Worm (Caenorhabditis elegans) whole organism, late embryonic: ENCODE data around the gene sre-29.
A peak's percentile ranks its signal among the peaks of the same experiment; 100 is the strongest.

Experiments used
- C38D4.7 ChIP-seq: fragments of 200-800 bp; sonication (Bioruptor generic); optimal IDR thresholded peaks from 2 replicates; lab custom pipeline; 2018; ENCODE audit warnings: mild to moderate bottlenecking, missing genetic modification characterization, moderate library complexity, missing compliant biosample characterization
- F13H6.1 ChIP-seq: sonication (generic microtip); optimal IDR thresholded peaks from 2 replicates; lab custom pipeline; 2016; ENCODE audit warnings: missing genetic modification characterization, missing compliant biosample characterization
- K02D7.2 ChIP-seq: sonication (generic microtip); optimal IDR thresholded peaks from 2 replicates; lab custom pipeline; 2017; ENCODE audit warnings: mild to moderate bottlenecking, missing genetic modification characterization, missing compliant biosample characterization
- K09A11.1 ChIP-seq: sonication (generic microtip); optimal IDR thresholded peaks from 2 replicates; lab custom pipeline; 2017; ENCODE audit warnings: antibody characterized with exemption, mild to moderate bottlenecking, missing genetic modification characterization, missing compliant biosample characterization; ENCODE audit not compliant: insufficient read depth
- ama-1 ChIP-seq: fragments of 150-350 bp; optimal IDR thresholded peaks from 2 replicates; lab custom pipeline; 2014
- ceh-14 ChIP-seq: sonication (generic microtip); optimal IDR thresholded peaks from 2 replicates; lab custom pipeline; 2016; ENCODE audit warnings: missing genotype, missing genetic modification characterization, missing compliant biosample characterization
- ceh-18 ChIP-seq: sonication (generic microtip); optimal IDR thresholded peaks from 2 replicates; lab custom pipeline; 2016; ENCODE audit warnings: missing genetic modification characterization, missing compliant biosample characterization
- ceh-19 ChIP-seq: fragments of 200-800 bp; sonication (Bioruptor generic); optimal IDR thresholded peaks from 2 replicates; lab custom pipeline; 2018; ENCODE audit warnings: mild to moderate bottlenecking, missing genetic modification characterization, missing compliant biosample characterization
- ceh-2 ChIP-seq: sonication (generic microtip); optimal IDR thresholded peaks from 2 replicates; lab custom pipeline; 2016; ENCODE audit warnings: missing genotype, missing genetic modification characterization, missing compliant biosample characterization
- ceh-22 ChIP-seq: sonication (generic microtip); optimal IDR thresholded peaks from 2 replicates; lab custom pipeline; 2017; ENCODE audit warnings: missing biosample characterization, missing genetic modification characterization
- ceh-30 ChIP-seq: fragments of 150-350 bp; optimal IDR thresholded peaks from 2 replicates; lab custom pipeline; 2014; ENCODE audit warnings: missing biosample characterization, missing genetic modification characterization
- ceh-48 ChIP-seq: sonication (generic microtip); optimal IDR thresholded peaks from 2 replicates; lab custom pipeline; 2016; ENCODE audit warnings: missing genetic modification characterization, inconsistent platforms, missing compliant biosample characterization
- che-1 ChIP-seq: sonication (generic microtip); optimal IDR thresholded peaks from 2 replicates; lab custom pipeline; 2016; ENCODE audit warnings: mild to moderate bottlenecking, missing genetic modification characterization, missing compliant biosample characterization
- dmd-4 ChIP-seq: sonication (generic microtip); optimal IDR thresholded peaks from 2 replicates; lab custom pipeline; 2016; ENCODE audit warnings: borderline replicate concordance, missing genetic modification characterization, missing compliant biosample characterization
- elt-2 ChIP-seq: sonication (generic microtip); optimal IDR thresholded peaks from 2 replicates; lab custom pipeline; 2016; ENCODE audit warnings: missing genetic modification reagents, missing genetic modification characterization, missing compliant biosample characterization
- elt-4 ChIP-seq: sonication (generic microtip); optimal IDR thresholded peaks from 2 replicates; lab custom pipeline; 2016; ENCODE audit warnings: missing genetic modification characterization, missing compliant biosample characterization
- ets-4 ChIP-seq: sonication (generic microtip); optimal IDR thresholded peaks from 2 replicates; lab custom pipeline; 2016; ENCODE audit warnings: missing genetic modification characterization, missing compliant biosample characterization
- hlh-13 ChIP-seq: fragments of 200-800 bp; sonication (Bioruptor generic); optimal IDR thresholded peaks from 2 replicates; lab custom pipeline; 2018; ENCODE audit warnings: mild to moderate bottlenecking, missing genetic modification characterization, missing compliant biosample characterization
- hlh-15 ChIP-seq: sonication (generic microtip); optimal IDR thresholded peaks from 2 replicates; lab custom pipeline; 2016; ENCODE audit warnings: missing genetic modification characterization, missing compliant biosample characterization
- hlh-30 ChIP-seq: sonication (generic microtip); optimal IDR thresholded peaks from 2 replicates; lab custom pipeline; 2017; ENCODE audit warnings: antibody characterized with exemption, missing genetic modification characterization, missing compliant biosample characterization; ENCODE audit not compliant: insufficient read depth
- hlh-6 ChIP-seq: sonication (generic microtip); optimal IDR thresholded peaks from 2 replicates; lab custom pipeline; 2016; ENCODE audit warnings: missing genotype, missing genetic modification characterization, missing compliant biosample characterization
- hlh-8 ChIP-seq: sonication (generic microtip); optimal IDR thresholded peaks from 2 replicates; lab custom pipeline; 2016; ENCODE audit warnings: missing genotype, missing genetic modification characterization, missing compliant biosample characterization
- nhr-11 ChIP-seq: fragments of 150-350 bp; optimal IDR thresholded peaks from 2 replicates; lab custom pipeline; 2014; ENCODE audit warnings: missing biosample characterization, missing genetic modification characterization
- nhr-232 ChIP-seq: sonication (generic microtip); optimal IDR thresholded peaks from 2 replicates; lab custom pipeline; 2016; ENCODE audit warnings: missing genetic modification characterization, missing compliant biosample characterization
- npax-4 ChIP-seq: sonication (generic microtip); optimal IDR thresholded peaks from 2 replicates; lab custom pipeline; 2016; ENCODE audit warnings: missing genetic modification characterization, missing compliant biosample characterization
- odd-2 ChIP-seq: sonication (generic microtip); optimal IDR thresholded peaks from 2 replicates; lab custom pipeline; 2017; ENCODE audit warnings: antibody characterized with exemption, mild to moderate bottlenecking, missing genetic modification characterization, missing compliant biosample characterization
- pax-1 ChIP-seq: fragments of 150-350 bp; optimal IDR thresholded peaks from 2 replicates; lab custom pipeline; 2014; ENCODE audit warnings: missing biosample characterization, missing genetic modification characterization
- pha-2 ChIP-seq: sonication (generic microtip); optimal IDR thresholded peaks from 2 replicates; lab custom pipeline; 2017; ENCODE audit warnings: mild to moderate bottlenecking, missing genetic modification characterization, missing compliant biosample characterization
- pha-4 ChIP-seq: fragments of 150-350 bp; optimal IDR thresholded peaks from 2 replicates; lab custom pipeline; 2018; ENCODE audit warnings: missing biosample characterization, missing genetic modification reagents, missing genetic modification characterization
- rnt-1 ChIP-seq: sonication (generic microtip); optimal IDR thresholded peaks from 2 replicates; lab custom pipeline; 2016; ENCODE audit warnings: missing genetic modification characterization, missing compliant biosample characterization
- sdc-2 ChIP-seq: sonication (generic microtip); optimal IDR thresholded peaks from 2 replicates; lab custom pipeline; 2016; ENCODE audit warnings: missing genotype, missing genetic modification characterization, missing compliant biosample characterization
- sox-2 ChIP-seq: fragments of 200-800 bp; sonication (Bioruptor generic); IDR thresholded peaks from 2 replicates; pipeline ENCODE4 v1.3.6; 2022; ENCODE audit warnings: missing genetic modification reagents, missing genetic modification characterization, missing compliant biosample characterization
- sox-4 ChIP-seq: sonication (generic microtip); optimal IDR thresholded peaks from 2 replicates; lab custom pipeline; 2017; ENCODE audit warnings: mild to moderate bottlenecking, missing genetic modification characterization, inconsistent platforms, missing compliant biosample characterization
- tbx-2 ChIP-seq: sonication (generic microtip); optimal IDR thresholded peaks from 2 replicates; lab custom pipeline; 2016; ENCODE audit warnings: missing genetic modification characterization, missing compliant biosample characterization
- tbx-7 ChIP-seq: sonication (generic microtip); optimal IDR thresholded peaks from 2 replicates; lab custom pipeline; 2016; ENCODE audit warnings: missing genotype, missing genetic modification characterization, missing compliant biosample characterization
- ttx-3 ChIP-seq: sonication (generic microtip); optimal IDR thresholded peaks from 2 replicates; lab custom pipeline; 2016; ENCODE audit warnings: missing genetic modification reagents, missing genetic modification characterization, missing compliant biosample characterization
- zip-5 ChIP-seq: sonication (generic microtip); optimal IDR thresholded peaks from 2 replicates; lab custom pipeline; 2016; ENCODE audit warnings: missing genetic modification characterization, missing compliant biosample characterization
- ztf-16 ChIP-seq: sonication (generic microtip); optimal IDR thresholded peaks from 2 replicates; lab custom pipeline; 2017; ENCODE audit warnings: missing genetic modification characterization, missing compliant biosample characterization

sre-29 gene

DNA sequence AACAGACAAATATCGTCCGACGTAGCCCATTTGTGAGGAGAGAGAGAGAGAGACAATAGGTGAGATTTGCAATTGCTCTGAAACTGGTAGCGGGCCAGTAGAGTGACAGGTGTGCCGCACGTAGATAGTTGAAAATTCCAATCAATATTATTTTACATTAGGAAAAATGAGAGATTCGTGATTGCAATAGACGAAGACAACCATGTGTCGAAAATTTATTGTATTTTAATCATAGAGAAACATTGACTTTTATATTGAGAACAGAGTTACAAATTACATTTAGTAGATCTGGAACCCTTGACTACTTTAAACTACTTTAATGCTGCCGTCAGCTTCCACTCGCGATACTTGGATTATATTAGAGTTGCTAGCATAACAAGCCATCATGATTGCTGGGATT, 10.7 kb upstream of the sre-29 start, which contains the start of gene Y57A10C.1:
Gene Y57A10C.1, minus strand, starts transcription at position 101 of the 400 bp plus-strand sequence.
- TF ChIP-seq sox-4 (tag; lab: Kevin White, UChicago) (no peak), ets-4 (tag; lab: Kevin White, UChicago) (no peak), sdc-2 (no peak), nhr-11 (tag; lab: Kevin White, UChicago) (no peak)

- TF ChIP-seq hlh-30 (tag; lab: Kevin White, UChicago) (no peak), ceh-2 (tag; lab: Kevin White, UChicago) (no peak), pha-4 (tag; lab: Kevin White, UChicago) (no peak), ceh-19 (GFP tag; lab: Kevin White, UChicago) (no peak), elt-4 (tag; lab: Kevin White, UChicago) (no peak)
These were observed 8.4 kb upstream of the sre-29 start, which contains the start of gene F57G9.3 for ce11 chrII:12410107-12410506. F57G9.3 (minus strand) TSS chrII:12410207.

DNA sequence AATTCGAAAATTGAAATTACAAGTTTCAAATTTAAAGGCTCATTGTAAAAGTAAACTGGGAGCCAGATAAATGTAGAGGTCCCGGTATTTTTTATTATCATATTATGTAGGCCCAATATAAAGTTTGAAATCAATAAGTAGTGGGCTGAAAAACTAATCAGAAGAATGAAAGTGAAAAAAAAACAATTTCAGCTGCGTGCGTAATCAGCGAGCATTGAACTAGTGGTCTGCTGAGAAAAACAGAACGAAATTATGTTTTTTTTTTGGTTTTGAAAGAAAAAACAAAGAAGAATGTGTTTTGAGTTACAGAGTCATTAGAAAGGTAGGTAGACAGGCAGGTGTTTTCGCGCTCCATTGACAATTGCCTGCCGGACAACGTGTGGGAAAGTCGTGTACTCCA, 7.0 kb upstream of the sre-29 start, which contains the start of gene sre-31:
Gene sre-31, minus strand, starts transcription at position 101 of the 400 bp plus-strand sequence.
- TF ChIP-seq ceh-14 = no peak
- no peak for TF ChIP-seq nhr-232 (tag; lab: Kevin White, UChicago)
- TF ChIP-seq elt-2 = no peak
- TF ChIP-seq ama-1 (lab: Kevin White, UChicago) = no peak
- TF ChIP-seq odd-2 = no peak
- no peak for TF ChIP-seq ttx-3 (tag; lab: Kevin White, UChicago)
- TF ChIP-seq elt-4 (tag; lab: Kevin White, UChicago) = no peak
- no peak for TF ChIP-seq K02D7.2
- no peak for TF ChIP-seq hlh-8 (tag; lab: Kevin White, UChicago)

- TF ChIP-seq tbx-2 (tag; lab: Kevin White, UChicago) (no peak), npax-4 (tag; lab: Kevin White, UChicago) (no peak), pha-4 (tag; lab: Kevin White, UChicago) (no peak)
These were observed 4.7 kb upstream of the sre-29 start, which contains the start of gene sre-30 for ce11 chrII:12406394-12406793. sre-30 (minus strand) TSS chrII:12406494.

DNA sequence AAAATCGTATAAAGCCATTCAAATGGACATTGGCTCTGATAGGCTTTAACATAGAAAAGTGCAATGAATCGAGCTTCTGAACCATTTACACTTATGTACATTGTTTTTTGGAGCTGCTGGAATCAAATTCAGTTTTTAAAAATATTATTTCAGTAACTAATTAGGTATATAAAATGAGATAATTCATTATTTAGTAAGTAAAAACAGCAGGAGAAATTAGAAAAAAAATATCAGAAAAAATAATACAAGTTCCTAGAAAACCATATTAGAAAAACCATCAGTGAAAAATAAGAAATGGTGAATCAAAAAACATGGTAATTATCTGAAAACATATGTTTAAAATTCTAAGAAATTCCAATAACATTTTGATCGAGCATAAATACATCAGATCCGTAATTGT, 4.0 kb downstream of the sre-29 start, which contains the start of gene F57G9.7:
Gene F57G9.7, minus strand, starts transcription at position 101 of the 400 bp plus-strand sequence.
- TF ChIP-seq pax-1 (tag; lab: Kevin White, UChicago) (no peak), sox-2 (GFP tag; lab: Robert Waterston, UW) (no peak), ceh-2 (tag; lab: Kevin White, UChicago) (no peak)

DNA sequence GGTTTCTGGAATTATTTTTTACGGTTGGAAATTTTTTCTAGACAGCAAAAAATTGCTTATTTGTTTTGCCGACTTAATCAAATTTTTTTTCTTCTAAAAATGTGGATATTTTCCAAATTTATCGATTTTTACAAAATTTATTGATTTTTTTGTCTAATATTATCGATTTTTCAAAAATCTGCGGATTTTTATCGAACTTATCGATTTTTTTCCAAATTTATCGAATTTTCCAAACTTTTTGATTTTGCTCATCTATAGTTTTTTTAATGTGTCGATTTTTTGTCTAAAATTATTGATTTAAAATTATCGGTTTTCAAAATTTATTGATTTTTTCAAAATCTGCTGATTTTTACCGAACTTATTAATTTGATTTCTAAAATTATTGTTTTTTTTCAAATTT, 7.6 kb downstream of the sre-29 start:
- TF ChIP-seq tbx-7 (tag; lab: Kevin White, UChicago) (no peak), ceh-48 (tag; lab: Kevin White, UChicago) (peak; percentile 38)

- TF ChIP-seq che-1 (no peak), C38D4.7 (GFP tag; lab: Kevin White, UChicago) (no peak), ztf-16 (no peak), hlh-6 (tag; lab: Kevin White, UChicago) (no peak), hlh-8 (tag; lab: Kevin White, UChicago) (no peak), ceh-30 (no peak), ceh-19 (GFP tag; lab: Kevin White, UChicago) (no peak), pha-4 (tag; lab: Kevin White, UChicago) (no peak), hlh-15 (no peak), ceh-22 (tag; lab: Kevin White, UChicago) (no peak), ceh-18 (tag; lab: Kevin White, UChicago) (no peak), K09A11.1 (no peak), pha-2 (tag; lab: Kevin White, UChicago) (no peak), ceh-14 (no peak), tbx-7 (tag; lab: Kevin White, UChicago) (no peak), hlh-13 (GFP tag; lab: Kevin White, UChicago) (no peak), rnt-1 (no peak), zip-5 (no peak), dmd-4 (no peak), F13H6.1 (no peak)
- TF ChIP-seq, all 69 proteins: peak for 0
These were observed 8.0 kb downstream of the sre-29 start, which contains the start of gene Y57A10B.7 for ce11 chrII:12393690-12394089. Y57A10B.7 (minus strand) TSS chrII:12393790.
